Fruit fly (Drosophila melanogaster): Measurements from ENCODE around the gene CG7231.
A peak's percentile ranks its signal among the peaks of the same experiment; 100 is the strongest.
"Not testable (repeated sequence)": the region's sequence is repeated elsewhere in the genome, so short reads cannot be mapped to it uniquely, and the experiment has no call there.

The CG7231 gene

DNA sequence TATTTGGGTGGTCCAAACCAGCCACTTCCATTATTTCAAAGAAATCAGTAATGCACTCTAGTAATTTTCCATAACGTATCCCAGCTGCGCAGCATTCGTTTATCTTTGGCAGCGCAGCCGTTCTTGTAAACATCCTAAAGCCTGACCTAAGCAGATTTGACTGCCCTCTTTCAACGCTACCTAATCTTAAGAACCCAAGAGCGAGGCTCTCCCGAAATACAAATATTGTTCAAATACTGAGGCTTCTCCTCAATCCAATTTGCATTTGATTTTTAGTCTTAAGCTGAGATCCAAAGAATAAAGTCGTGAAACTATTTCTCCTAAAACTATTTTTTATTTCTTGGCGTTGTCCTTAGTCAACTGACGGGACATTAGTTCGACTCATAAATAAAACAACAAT lies at the start of gene CG7231:
CG7231 (plus strand) TSS at position 301 of the 400 bp plus-strand sequence.
- not testable (repeated sequence) for TF ChIP-seq ovo, Crg-1, CG1620 (GFP tag; optimal IDR thresholded peaks at IDR 0.05)

dm6 chr2L:7936391-7936790 lies 47.4 kb upstream of the CG7231 start:
- no peak for TF ChIP-seq CG33017 (tag; optimal IDR thresholded peaks at IDR 0.05)
- TF ChIP-seq pad (GFP tag; optimal IDR thresholded peaks at IDR 0.05) = no peak
- TF ChIP-seq CG5204 (GFP tag; optimal IDR thresholded peaks at IDR 0.05) = no peak
- TF ChIP-seq Clk (GFP tag; optimal IDR thresholded peaks at IDR 0.05) = no peak
- TF ChIP-seq kay (GFP tag; ENCODE audit: borderline replicate concordance) = no peak

- no peak for TF ChIP-seq Clk (GFP tag; optimal IDR thresholded peaks at IDR 0.05)
- TF ChIP-seq cnc (optimal IDR thresholded peaks at IDR 0.05) = no peak
- TF ChIP-seq CG1620 (GFP tag; optimal IDR thresholded peaks at IDR 0.05) = no peak
- TF ChIP-seq CG11617 (GFP tag; optimal IDR thresholded peaks at IDR 0.05) = no peak
- no peak for TF ChIP-seq CG5204 (GFP tag; optimal IDR thresholded peaks at IDR 0.05)
- TF ChIP-seq pad (GFP tag; optimal IDR thresholded peaks at IDR 0.05) = no peak
- no peak for TF ChIP-seq bab1 (GFP tag; optimal IDR thresholded peaks at IDR 0.05)
- no peak for TF ChIP-seq CG33017 (tag; optimal IDR thresholded peaks at IDR 0.05)
- no peak for TF ChIP-seq CG14711 (tag; optimal IDR thresholded peaks at IDR 0.05)
- TF ChIP-seq Crg-1 (GFP tag; optimal IDR thresholded peaks at IDR 0.05) = no peak
- no peak for TF ChIP-seq CG12768 (GFP tag; optimal IDR thresholded peaks at IDR 0.05)
- TF ChIP-seq kay (GFP tag; ENCODE audit: borderline replicate concordance) = no peak
- TF ChIP-seq CG7101 (tag; optimal IDR thresholded peaks at IDR 0.05) = no peak
These were observed 45.3 kb upstream of the CG7231 start for dm6 chr2L:7938488-7938887.

dm6 chr2L:7940459-7941343 lies 43.0 kb upstream of the CG7231 start:
- TF ChIP-seq CG5204 (GFP tag; optimal IDR thresholded peaks at IDR 0.05) (no peak), Crg-1 (GFP tag; optimal IDR thresholded peaks at IDR 0.05) (no peak)

dm6 chr2L:7941954-7942353 lies 41.8 kb upstream of the CG7231 start:
- TF ChIP-seq tj (GFP tag; optimal IDR thresholded peaks at IDR 0.05) = no peak
- TF ChIP-seq CG5204 (GFP tag; optimal IDR thresholded peaks at IDR 0.05) = no peak

DNA sequence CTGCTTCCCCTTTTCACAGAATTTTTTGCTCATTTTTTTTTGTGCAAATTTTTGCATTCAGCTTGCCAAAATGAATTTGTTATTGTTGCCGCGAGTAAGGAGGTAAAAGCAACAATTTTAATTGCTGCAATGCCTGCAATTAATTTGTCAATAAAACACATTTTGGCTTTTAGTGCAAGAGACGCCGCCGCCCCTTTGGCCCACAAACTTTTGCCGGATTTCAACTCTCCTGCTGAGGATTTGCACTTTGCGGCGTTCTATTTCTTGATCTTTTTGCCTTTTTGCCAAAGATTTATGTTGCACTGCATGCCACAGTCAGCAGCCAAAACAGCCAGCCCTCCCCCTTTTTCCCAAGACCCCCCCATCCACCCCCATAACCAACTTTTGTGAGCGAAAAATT lies 40.8 kb upstream of the CG7231 start:
- no peak for TF ChIP-seq CG5204 (GFP tag; optimal IDR thresholded peaks at IDR 0.05)
- peak; percentile 56 for TF ChIP-seq pad (GFP tag; optimal IDR thresholded peaks at IDR 0.05)
- no peak for TF ChIP-seq bab1 (GFP tag; optimal IDR thresholded peaks at IDR 0.05)
- TF ChIP-seq toe (GFP tag; optimal IDR thresholded peaks at IDR 0.05) = no peak
- TF ChIP-seq CG14711 (tag; optimal IDR thresholded peaks at IDR 0.05) = no peak
- no peak for TF ChIP-seq Hr96 (GFP tag; optimal IDR thresholded peaks at IDR 0.05)
- no peak for TF ChIP-seq CG7045 (GFP tag; optimal IDR thresholded peaks at IDR 0.05)
- no peak for TF ChIP-seq ovo (GFP tag; optimal IDR thresholded peaks at IDR 0.05)
- TF ChIP-seq CG1620 (GFP tag; optimal IDR thresholded peaks at IDR 0.05) = no peak
- TF ChIP-seq cic (GFP tag; optimal IDR thresholded peaks at IDR 0.05) = no peak
- TF ChIP-seq cnc (optimal IDR thresholded peaks at IDR 0.05) = no peak
- no peak for TF ChIP-seq kay (GFP tag; ENCODE audit: borderline replicate concordance)
- TF ChIP-seq CG7101 (tag; optimal IDR thresholded peaks at IDR 0.05) = peak; percentile 8
- TF ChIP-seq Mnt (GFP tag; optimal IDR thresholded peaks at IDR 0.05) = no peak
- no peak for TF ChIP-seq Crg-1 (GFP tag; optimal IDR thresholded peaks at IDR 0.05)
- TF ChIP-seq CG33017 (tag; optimal IDR thresholded peaks at IDR 0.05) = no peak
- TF ChIP-seq tj (GFP tag; optimal IDR thresholded peaks at IDR 0.05) = peak; percentile 59
- TF ChIP-seq CG12768 (GFP tag; optimal IDR thresholded peaks at IDR 0.05) = no peak
- TF ChIP-seq Clk (GFP tag; optimal IDR thresholded peaks at IDR 0.05) = no peak
- peak; percentile 39 for TF ChIP-seq CG11617 (GFP tag; optimal IDR thresholded peaks at IDR 0.05)

DNA sequence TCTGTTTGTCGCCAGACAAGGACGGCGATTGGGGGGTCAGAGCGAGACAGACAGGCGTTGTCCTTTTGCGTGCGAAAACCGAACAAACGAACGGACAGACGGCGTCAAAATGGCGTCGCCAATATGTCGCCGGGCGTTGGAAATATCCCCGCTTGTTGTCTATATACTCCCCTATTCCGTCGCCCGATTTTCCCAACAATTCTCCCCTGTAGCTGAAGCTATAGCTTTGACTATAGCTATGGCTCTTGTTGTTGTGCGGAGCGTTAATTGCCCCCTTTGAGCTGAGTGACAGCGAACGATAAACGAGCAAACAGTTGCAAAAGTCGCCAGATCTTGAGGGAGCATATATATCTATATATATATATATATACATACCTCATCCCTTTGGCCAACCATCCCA lies 39.6 kb upstream of the CG7231 start:
- TF ChIP-seq CG14711 (tag; optimal IDR thresholded peaks at IDR 0.05) (no peak), Mnt (GFP tag; optimal IDR thresholded peaks at IDR 0.05) (no peak), cnc (optimal IDR thresholded peaks at IDR 0.05) (no peak), CG33017 (tag; optimal IDR thresholded peaks at IDR 0.05) (no peak), Hr96 (GFP tag; optimal IDR thresholded peaks at IDR 0.05) (no peak), bab1 (GFP tag; optimal IDR thresholded peaks at IDR 0.05) (no peak), CG1620 (GFP tag; optimal IDR thresholded peaks at IDR 0.05) (no peak), CG5204 (GFP tag; optimal IDR thresholded peaks at IDR 0.05) (no peak), CG11617 (GFP tag; optimal IDR thresholded peaks at IDR 0.05) (no peak), kay (GFP tag; ENCODE audit: borderline replicate concordance) (no peak), tj (GFP tag; optimal IDR thresholded peaks at IDR 0.05) (no peak), Crg-1 (GFP tag; optimal IDR thresholded peaks at IDR 0.05) (no peak), pad (GFP tag; optimal IDR thresholded peaks at IDR 0.05) (no peak)

Data from whole organism, adult.